Fruit fly (Drosophila melanogaster) Kc167 (cell line): ENCODE results near the gene Ankle2.

ENCODE experiments used
- h ChIP-seq: fragments of >200 bp; optimal IDR thresholded peaks from 3 replicates; lab custom pipeline; 2018; ENCODE audit warnings: missing external identifiers
- insv ChIP-seq: fragments of >200 bp; optimal IDR thresholded peaks from 3 replicates; lab custom pipeline; 2018; ENCODE audit warnings: missing external identifiers
- psq ChIP-seq: fragments of >200 bp; optimal IDR thresholded peaks from 2 replicates; lab custom pipeline; 2017; ENCODE audit warnings: missing external identifiers

- TF ChIP-seq h (no peak), psq (lab: Kevin White, UChicago) (no peak), insv (lab: Kevin White, UChicago) (no peak)
Measured at dm6 chrX:17582650-17583049, 3.6 kb upstream of the Ankle2 start.
